In genomic region chrIII:7216924-7217521, ce11 we compare ENCODE assay signal across 3 worm cellular contexts.
A peak's percentile ranks its signal among the peaks of the same experiment; 100 is the strongest.
TF ChIP-seq lines count a peak whose summit lies in the region.

No protein-coding gene starts in this region.

TF ChIP-seq in whole organism, L1 larva, 84 proteins besides CTCF, POLR2A, EP300 and RAD21 (continued from another document and continues in another):
- TF ChIP-seq nhr-28 (tag; optimal IDR thresholded peaks at IDR 0.05; lab: Kevin White, UChicago) (no peak), mef-2 (tag; optimal IDR thresholded peaks at IDR 0.05; lab: Kevin White, UChicago) (peak; percentile 54), snu-23 (GFP tag; optimal IDR thresholded peaks at IDR 0.05; lab: Kevin White, UChicago) (peak; percentile 80), tbx-2 (tag; optimal IDR thresholded peaks at IDR 0.05; lab: Kevin White, UChicago) (peak; percentile 58), F16B12.6 (tag; optimal IDR thresholded peaks at IDR 0.05; lab: Kevin White, UChicago) (no peak), sup-37 (GFP tag; optimal IDR thresholded peaks at IDR 0.05; lab: Kevin White, UChicago) (peak; percentile 46), hlh-4 (tag; optimal IDR thresholded peaks at IDR 0.05; lab: Kevin White, UChicago) (no peak), nhr-77 (tag; optimal IDR thresholded peaks at IDR 0.05; lab: Kevin White, UChicago) (no peak), irx-1 (tag; optimal IDR thresholded peaks at IDR 0.05; lab: Kevin White, UChicago) (no peak), lsy-2 (tag; optimal IDR thresholded peaks at IDR 0.05; lab: Kevin White, UChicago) (peak; percentile 76 to 80), grh-1 (GFP tag; IDR thresholded peaks at IDR 0.05; lab: Robert Waterston, UW) (no peak), fkh-4 (tag; optimal IDR thresholded peaks at IDR 0.05; lab: Kevin White, UChicago; ENCODE audit: borderline replicate concordance) (no peak), ceh-63 (GFP tag; optimal IDR thresholded peaks at IDR 0.05; lab: Kevin White, UChicago) (no peak), pqm-1 (tag; optimal IDR thresholded peaks at IDR 0.05; lab: Kevin White, UChicago) (no peak), pag-3 (tag; optimal IDR thresholded peaks at IDR 0.05; lab: Kevin White, UChicago; ENCODE audit: borderline replicate concordance, insufficient read depth) (no peak), hpl-2 (GFP tag; optimal IDR thresholded peaks at IDR 0.05; lab: Kevin White, UChicago) (no peak), nhr-47 (tag; optimal IDR thresholded peaks at IDR 0.05; lab: Kevin White, UChicago) (peak; percentile 39), ztf-4 (tag; optimal IDR thresholded peaks at IDR 0.05; lab: Kevin White, UChicago) (peak; percentile 71), ceh-88 (GFP tag; IDR thresholded peaks at IDR 0.05; lab: Robert Waterston, UW) (no peak), jun-1 (tag; optimal IDR thresholded peaks at IDR 0.05; lab: Kevin White, UChicago) (no peak), lin-13 (GFP tag; optimal IDR thresholded peaks at IDR 0.05; lab: Kevin White, UChicago) (peak; percentile 40), fkh-10 (GFP tag; optimal IDR thresholded peaks at IDR 0.05; lab: Kevin White, UChicago) (no peak), lin-39 (tag; optimal IDR thresholded peaks at IDR 0.05; lab: Kevin White, UChicago) (peak; percentile 63), sox-4 (tag; optimal IDR thresholded peaks at IDR 0.05; lab: Kevin White, UChicago) (no peak), fos-1 (tag; optimal IDR thresholded peaks at IDR 0.05; lab: Kevin White, UChicago) (no peak), tlp-1 (tag; optimal IDR thresholded peaks at IDR 0.05; lab: Kevin White, UChicago) (no peak), efl-3 (GFP tag; optimal IDR thresholded peaks at IDR 0.05; lab: Kevin White, UChicago) (no peak), C34B4.2 (tag; optimal IDR thresholded peaks at IDR 0.05; lab: Kevin White, UChicago) (no peak), C04F5.9 (tag; optimal IDR thresholded peaks at IDR 0.05; lab: Kevin White, UChicago) (no peak), ceh-82 (tag; optimal IDR thresholded peaks at IDR 0.05; lab: Kevin White, UChicago) (no peak), swsn-7 (tag; optimal IDR thresholded peaks at IDR 0.05; lab: Kevin White, UChicago) (peak; percentile 53), pax-3 (tag; optimal IDR thresholded peaks at IDR 0.05; lab: Kevin White, UChicago) (no peak), ztf-11 (tag; optimal IDR thresholded peaks at IDR 0.05; lab: Kevin White, UChicago) (no peak), zag-1 (tag; optimal IDR thresholded peaks at IDR 0.05; lab: Kevin White, UChicago) (no peak), mdl-1 (tag; optimal IDR thresholded peaks at IDR 0.05; lab: Kevin White, UChicago) (peak in 1 of 2 experiments; percentile 14), nhr-90 (tag; optimal IDR thresholded peaks at IDR 0.05; lab: Kevin White, UChicago; ENCODE audit: poor library complexity) (no peak), nhr-19 (GFP tag; conservative IDR thresholded peaks at IDR 0.05; lab: Robert Waterston, UW) (peak; percentile 79), egl-13 (tag; optimal IDR thresholded peaks at IDR 0.05; lab: Kevin White, UChicago) (no peak), ces-1 (GFP tag; optimal IDR thresholded peaks at IDR 0.05; lab: Kevin White, UChicago) (no peak), aha-1 (tag; optimal IDR thresholded peaks at IDR 0.05; lab: Kevin White, UChicago) (no peak), ceh-8 (GFP tag; optimal IDR thresholded peaks at IDR 0.05; lab: Kevin White, UChicago) (no peak), nhr-237 (tag; optimal IDR thresholded peaks at IDR 0.05; lab: Kevin White, UChicago) (no peak), unc-30 (tag; optimal IDR thresholded peaks at IDR 0.05; lab: Kevin White, UChicago) (no peak), ceh-90 (tag; optimal IDR thresholded peaks at IDR 0.05; lab: Kevin White, UChicago) (no peak), lin-15B (tag; optimal IDR thresholded peaks at IDR 0.05; lab: Kevin White, UChicago) (no peak), C16A3.4 (tag; optimal IDR thresholded peaks at IDR 0.05; lab: Kevin White, UChicago) (peak; percentile 28)

TF ChIP-seq in whole organism, L2 larva, 48 proteins besides CTCF, POLR2A, EP300 and RAD21 (continued from another document):
- TF ChIP-seq ztf-4 (tag; optimal IDR thresholded peaks at IDR 0.05; lab: Kevin White, UChicago), result peak; percentile 24
TF ChIP-seq in whole organism, L2 larva: peak in this region for 10.

TF ChIP-seq in whole organism, L4 larva, 104 proteins besides CTCF, POLR2A, EP300 and RAD21 (continued from another document):
- TF ChIP-seq snpc-4 (tag; optimal IDR thresholded peaks at IDR 0.05; lab: Kevin White, UChicago) (no peak), lsy-2 (tag; optimal IDR thresholded peaks at IDR 0.05; lab: Kevin White, UChicago) (peak in 1 of 2 experiments; percentile 18), daf-16 (GFP tag; optimal IDR thresholded peaks at IDR 0.05; lab: Kevin White, UChicago) (peak in 1 of 2 experiments; percentile 95), daf-16 (tag; optimal IDR thresholded peaks at IDR 0.05; lab: Kevin White, UChicago) (no peak)
